Worm (Caenorhabditis elegans) whole organism, mixed stage, embryonic: ENCODE measurements around the gene C29F9.2.

ENCODE experiments used
- M03D4.4 ChIP-seq: sonication (generic microtip); optimal IDR thresholded peaks from 2 replicates; lab custom pipeline; 2017; ENCODE audit warnings: mild to moderate bottlenecking, missing genetic modification characterization, missing compliant biosample characterization
- bed-3 ChIP-seq: fragments of 200-800 bp; sonication (Bioruptor generic); optimal IDR thresholded peaks from 3 replicates; lab custom pipeline; 2018; ENCODE audit warnings: mild to moderate bottlenecking, missing genetic modification characterization, moderate library complexity, missing compliant biosample characterization
- blmp-1 ChIP-seq: fragments of 150-350 bp; optimal IDR thresholded peaks from 2 replicates; lab custom pipeline; 2014; ENCODE audit warnings: missing biosample characterization, missing genetic modification characterization
- ceh-39 ChIP-seq: fragments of 150-350 bp; optimal IDR thresholded peaks from 2 replicates; lab custom pipeline; 2014; ENCODE audit warnings: missing biosample characterization, missing genetic modification characterization
- ceh-43 ChIP-seq: fragments of 200-800 bp; sonication (Bioruptor generic); optimal IDR thresholded peaks from 2 replicates; lab custom pipeline; 2018; ENCODE audit warnings: mild to moderate bottlenecking, missing genetic modification characterization, moderate library complexity, missing compliant biosample characterization
- ceh-83 ChIP-seq: fragments of 200-800 bp; sonication (Bioruptor generic); optimal IDR thresholded peaks from 2 replicates; lab custom pipeline; 2018; ENCODE audit warnings: mild to moderate bottlenecking, missing genetic modification characterization, missing compliant biosample characterization
- ces-1 ChIP-seq: fragments of 150-350 bp; optimal IDR thresholded peaks from 2 replicates; lab custom pipeline; 2014; ENCODE audit warnings: missing biosample characterization, missing genetic modification reagents, missing genetic modification characterization
- cnd-1 ChIP-seq: fragments of 200-800 bp; sonication (Bioruptor generic); optimal IDR thresholded peaks from 2 replicates; lab custom pipeline; 2018; ENCODE audit warnings: mild to moderate bottlenecking, missing genetic modification characterization, missing compliant biosample characterization
- drap-1 ChIP-seq: fragments of 200-800 bp; sonication (Bioruptor generic); optimal IDR thresholded peaks from 3 replicates; lab custom pipeline; 2018; ENCODE audit warnings: mild to moderate bottlenecking, missing genetic modification characterization, missing compliant biosample characterization
- elt-1 ChIP-seq: sonication (generic microtip); optimal IDR thresholded peaks from 2 replicates; lab custom pipeline; 2017; ENCODE audit warnings: missing genetic modification characterization, mild to moderate bottlenecking, missing compliant biosample characterization, antibody characterized with exemption, moderate library complexity, borderline replicate concordance; ENCODE audit not compliant: insufficient read depth
- elt-3 ChIP-seq: fragments of 150-350 bp; optimal IDR thresholded peaks from 2 replicates; lab custom pipeline; 2014; ENCODE audit warnings: missing biosample characterization, missing genetic modification characterization
- flh-1 ChIP-seq: fragments of 200-800 bp; sonication (Bioruptor generic); optimal IDR thresholded peaks from 2 replicates; lab custom pipeline; 2018; ENCODE audit warnings: mild to moderate bottlenecking, missing genetic modification characterization, moderate library complexity, missing compliant biosample characterization
- ham-2 ChIP-seq: fragments of 200-800 bp; sonication (Bioruptor generic); optimal IDR thresholded peaks from 2 replicates; lab custom pipeline; 2018; ENCODE audit warnings: mild to moderate bottlenecking, missing genetic modification characterization, missing compliant biosample characterization
- hlh-1 ChIP-seq: fragments of 150-350 bp; optimal IDR thresholded peaks from 2 replicates; lab custom pipeline; 2014; ENCODE audit warnings: missing biosample characterization, missing genetic modification reagents, missing genetic modification characterization
- lin-13 ChIP-seq: fragments of 150-350 bp; optimal IDR thresholded peaks from 2 replicates; lab custom pipeline; 2014; ENCODE audit warnings: missing biosample characterization, missing genetic modification characterization
- lin-32 ChIP-seq: fragments of 200-800 bp; sonication (Bioruptor generic); optimal IDR thresholded peaks from 2 replicates; lab custom pipeline; 2018; ENCODE audit warnings: mild to moderate bottlenecking, missing genetic modification characterization, missing compliant biosample characterization
- lsy-2 ChIP-seq: fragments of 150-350 bp; optimal IDR thresholded peaks from 2 replicates; lab custom pipeline; 2014; ENCODE audit warnings: missing biosample characterization, missing genetic modification characterization
- mab-5 ChIP-seq: fragments of 150-350 bp; optimal IDR thresholded peaks from 2 replicates; lab custom pipeline; 2014; ENCODE audit warnings: missing biosample characterization, missing genetic modification characterization
- mep-1 ChIP-seq: fragments of 150-350 bp; optimal IDR thresholded peaks from 2 replicates; lab custom pipeline; 2017; ENCODE audit warnings: missing biosample characterization, missing genetic modification reagents, missing genetic modification characterization, inconsistent platforms
- mls-2 ChIP-seq: sonication (generic microtip); optimal IDR thresholded peaks from 2 replicates; lab custom pipeline; 2016; ENCODE audit warnings: mild to moderate bottlenecking, missing genetic modification characterization, moderate library complexity, missing compliant biosample characterization
- nhr-12 ChIP-seq: fragments of 150-350 bp; optimal IDR thresholded peaks from 2 replicates; lab custom pipeline; 2014; ENCODE audit warnings: missing biosample characterization, missing genetic modification characterization
- nhr-2 ChIP-seq: fragments of 150-350 bp; optimal IDR thresholded peaks from 2 replicates; lab custom pipeline; 2014; ENCODE audit warnings: missing biosample characterization, missing genetic modification characterization
- nhr-237 ChIP-seq: fragments of 150-350 bp; optimal IDR thresholded peaks from 2 replicates; lab custom pipeline; 2014; ENCODE audit warnings: missing biosample characterization, missing genetic modification characterization
- nhr-28 ChIP-seq: fragments of 150-350 bp; optimal IDR thresholded peaks from 2 replicates; lab custom pipeline; 2014; ENCODE audit warnings: missing biosample characterization, missing genetic modification characterization
- nhr-76 ChIP-seq: sonication (generic microtip); optimal IDR thresholded peaks from 2 replicates; lab custom pipeline; 2017; ENCODE audit warnings: missing biosample characterization, missing genetic modification characterization
- pha-4 ChIP-seq: fragments of 150-350 bp; optimal IDR thresholded peaks from 2 replicates; lab custom pipeline; 2018; ENCODE audit warnings: missing biosample characterization, missing genetic modification reagents, missing genetic modification characterization
- sem-2 ChIP-seq: fragments of 200-800 bp; sonication (Bioruptor generic); optimal IDR thresholded peaks from 2 replicates; lab custom pipeline; 2018; ENCODE audit warnings: mild to moderate bottlenecking, missing genetic modification characterization, missing compliant biosample characterization
- snpc-4 ChIP-seq: fragments of 150-350 bp; optimal IDR thresholded peaks from 2 replicates; lab custom pipeline; 2014; ENCODE audit warnings: missing biosample characterization, missing genetic modification characterization
- sptf-1 ChIP-seq: sonication (generic microtip); optimal IDR thresholded peaks from 2 replicates; lab custom pipeline; 2017; ENCODE audit warnings: mild to moderate bottlenecking, missing genetic modification characterization, moderate library complexity, missing compliant biosample characterization
- tbx-8 ChIP-seq: fragments of 200-800 bp; sonication (Bioruptor generic); optimal IDR thresholded peaks from 2 replicates; lab custom pipeline; 2018; ENCODE audit warnings: mild to moderate bottlenecking, missing genetic modification characterization, moderate library complexity, missing compliant biosample characterization
- unc-120 ChIP-seq: sonication (generic microtip); optimal IDR thresholded peaks from 2 replicates; lab custom pipeline; 2017; ENCODE audit warnings: missing genetic modification characterization, missing compliant biosample characterization; ENCODE audit not compliant: poor library complexity, severe bottlenecking
- unc-39 ChIP-seq: fragments of 150-350 bp; optimal IDR thresholded peaks from 2 replicates; lab custom pipeline; 2014; ENCODE audit warnings: missing biosample characterization, missing genetic modification characterization
- unc-62 ChIP-seq: fragments of 150-350 bp; optimal IDR thresholded peaks from 2 replicates; lab custom pipeline; 2014; ENCODE audit warnings: missing biosample characterization, missing genetic modification reagents, missing genetic modification characterization
- zip-8 ChIP-seq: fragments of 150-350 bp; optimal IDR thresholded peaks from 2 replicates; lab custom pipeline; 2014; ENCODE audit warnings: missing biosample characterization, missing genetic modification characterization
- ztf-11 ChIP-seq: fragments of 150-350 bp; optimal IDR thresholded peaks from 2 replicates; lab custom pipeline; 2014; ENCODE audit warnings: missing biosample characterization, missing genetic modification characterization

The C29F9.2 gene

ce11 chrIII:92247-92646 is 38.5 kb upstream of the C29F9.2 start:
- no peak for TF ChIP-seq unc-39 (tag; lab: Kevin White, UChicago)
- TF ChIP-seq sem-2 (GFP tag; lab: Kevin White, UChicago), result no peak
- no peak for TF ChIP-seq nhr-28
- no peak for TF ChIP-seq elt-3 (tag; lab: Kevin White, UChicago)
- TF ChIP-seq zip-8, result no peak
- no peak for TF ChIP-seq mep-1 (tag; lab: Kevin White, UChicago)
- TF ChIP-seq snpc-4 (tag; lab: Kevin White, UChicago), result no peak
- no peak for TF ChIP-seq sptf-1

- peak; percentile 57 for TF ChIP-seq ham-2 (GFP tag; lab: Kevin White, UChicago)
- peak; percentile 36 for TF ChIP-seq mls-2
- TF ChIP-seq nhr-76 (tag; lab: Kevin White, UChicago), result no peak
- TF ChIP-seq mep-1 (tag; lab: Kevin White, UChicago), result peak; percentile 9
- TF ChIP-seq cnd-1 (tag; lab: Kevin White, UChicago), result no peak
- TF ChIP-seq ceh-83 (GFP tag; lab: Kevin White, UChicago), result no peak
- TF ChIP-seq nhr-2, result no peak
- peak; percentile 75 for TF ChIP-seq pha-4
- peak; percentile 45 for TF ChIP-seq sptf-1
- TF ChIP-seq ces-1 (GFP tag; lab: Kevin White, UChicago), result peak; percentile 13
- no peak for TF ChIP-seq unc-39 (tag; lab: Kevin White, UChicago)
Measured at ce11 chrIII:94759-95330, 35.9 kb upstream of the C29F9.2 start, which contains the start of gene pat-4. TSS of gene pat-4 (minus strand) at chrIII:94809.

ce11 chrIII:96196-96595 is 34.6 kb upstream of the C29F9.2 start:
- TF ChIP-seq nhr-28 (no peak), ham-2 (GFP tag; lab: Kevin White, UChicago) (no peak), pha-4 (peak; percentile 3), hlh-1 (peak; percentile 7), elt-3 (tag; lab: Kevin White, UChicago) (no peak), mab-5 (tag; lab: Kevin White, UChicago) (no peak), lin-13 (tag; lab: Kevin White, UChicago) (no peak), unc-120 (tag; lab: Kevin White, UChicago) (peak; percentile 30), snpc-4 (tag; lab: Kevin White, UChicago) (no peak), ceh-43 (no peak), ceh-83 (GFP tag; lab: Kevin White, UChicago) (no peak), cnd-1 (tag; lab: Kevin White, UChicago) (no peak), blmp-1 (tag; lab: Kevin White, UChicago) (no peak), sptf-1 (peak; percentile 31), nhr-2 (no peak), tbx-8 (GFP tag; lab: Kevin White, UChicago) (no peak), lin-32 (GFP tag; lab: Kevin White, UChicago) (no peak), mep-1 (tag; lab: Kevin White, UChicago) (peak; percentile 17), nhr-12 (tag; lab: Kevin White, UChicago) (no peak), ztf-11 (tag; lab: Kevin White, UChicago) (no peak), mls-2 (no peak), flh-1 (GFP tag; lab: Kevin White, UChicago) (no peak), unc-39 (tag; lab: Kevin White, UChicago) (no peak), M03D4.4 (no peak), elt-1 (tag; lab: Kevin White, UChicago) (no peak), sem-2 (GFP tag; lab: Kevin White, UChicago) (no peak), unc-62 (GFP tag; lab: Kevin White, UChicago) (no peak), drap-1 (GFP tag; lab: Kevin White, UChicago) (no peak), ces-1 (GFP tag; lab: Kevin White, UChicago) (peak; percentile 58), bed-3 (GFP tag; lab: Kevin White, UChicago) (no peak), nhr-237 (no peak), ceh-39 (tag; lab: Kevin White, UChicago) (no peak), lsy-2 (tag; lab: Kevin White, UChicago) (no peak), nhr-76 (tag; lab: Kevin White, UChicago) (no peak), zip-8 (no peak)
